Worm (Caenorhabditis elegans) whole organism, midembryonic: ENCODE results near the gene K07F5.14.
"Not testable (repeated sequence)": the region's sequence is repeated elsewhere in the genome, so short reads cannot be mapped to it uniquely, and the experiment has no call there.

Source experiments
- T22C8.4 ChIP-seq: fragments of 200-800 bp; sonication (Bioruptor generic); IDR thresholded peaks from 2 replicates; pipeline ENCODE4 v1.3.6; 2022; ENCODE audit warnings: missing genetic modification characterization, missing compliant biosample characterization
- cog-1 ChIP-seq: sonication (generic microtip); optimal IDR thresholded peaks from 2 replicates; lab custom pipeline; 2016; ENCODE audit warnings: missing genetic modification characterization, missing compliant biosample characterization
- flt-1 ChIP-seq: fragments of 200-800 bp; sonication (Bioruptor generic); IDR thresholded peaks from 2 replicates; pipeline ENCODE4 v1.3.6; 2022; ENCODE audit warnings: missing genetic modification characterization, missing compliant biosample characterization
- klf-2 ChIP-seq: fragments of 200-800 bp; sonication (Bioruptor generic); conservative IDR thresholded peaks from 2 replicates; pipeline ENCODE4 v1.3.6; 2022; ENCODE audit warnings: missing genetic modification reagents, missing genetic modification characterization, missing compliant biosample characterization
- med-1 ChIP-seq: sonication (generic microtip); optimal IDR thresholded peaks from 2 replicates; lab custom pipeline; 2017; ENCODE audit warnings: missing genetic modification characterization, mild to moderate bottlenecking, missing compliant biosample characterization, antibody characterized with exemption, missing genetic modification reagents; ENCODE audit not compliant: insufficient read depth
- ref-1 ChIP-seq: fragments of 200-800 bp; sonication (Bioruptor generic); conservative IDR thresholded peaks from 2 replicates; pipeline ENCODE4 v1.3.6; 2022; ENCODE audit warnings: missing genetic modification reagents, missing genetic modification characterization, missing compliant biosample characterization
- tab-1 ChIP-seq: fragments of 200-800 bp; sonication (Bioruptor generic); IDR thresholded peaks from 2 replicates; pipeline ENCODE4 v1.3.6; 2022; ENCODE audit warnings: missing genetic modification characterization, missing compliant biosample characterization
- ztf-23 ChIP-seq: fragments of 200-800 bp; sonication (Bioruptor generic); IDR thresholded peaks from 2 replicates; pipeline ENCODE4 v1.3.6; 2022; ENCODE audit warnings: missing genetic modification reagents, missing genetic modification characterization, missing compliant biosample characterization
- ztf-29 ChIP-seq: fragments of 200-800 bp; sonication (Bioruptor generic); IDR thresholded peaks from 2 replicates; pipeline ENCODE4 v1.3.6; 2022; ENCODE audit warnings: missing genetic modification reagents, missing genetic modification characterization, missing compliant biosample characterization

K07F5.14 gene

DNA sequence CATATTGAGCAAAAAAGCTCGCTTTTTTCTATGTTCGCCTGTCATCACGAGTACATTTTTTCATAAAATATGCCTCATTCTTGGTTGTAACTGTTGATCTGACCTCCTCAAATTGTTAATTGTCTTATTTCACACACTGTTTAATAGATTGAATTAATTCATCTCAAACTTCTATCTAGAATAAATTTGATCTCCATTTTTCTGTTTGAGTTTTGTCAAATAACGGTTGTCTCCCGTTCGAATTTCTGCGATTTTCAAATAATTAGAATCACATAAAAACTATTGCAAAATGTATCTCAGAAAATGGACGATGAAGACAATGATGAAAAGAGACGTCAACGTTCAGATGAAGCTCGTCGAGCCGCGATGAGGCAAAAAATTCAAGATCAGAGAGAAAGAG lies at the start of gene K07F5.14:
Gene K07F5.14, plus strand, starts transcription at position 301 of the 400 bp plus-strand sequence.
- no peak for TF ChIP-seq ztf-29
- no peak for TF ChIP-seq ref-1 (GFP tag; lab: Robert Waterston, UW)
- TF ChIP-seq tab-1 (GFP tag; lab: Robert Waterston, UW) = no peak
- no peak for TF ChIP-seq flt-1 (GFP tag; lab: Robert Waterston, UW)
- no peak for TF ChIP-seq med-1 (GFP tag; lab: Kevin White, UChicago)
- TF ChIP-seq klf-2 (GFP tag; lab: Robert Waterston, UW) = no peak
- TF ChIP-seq ztf-23 = no peak
- TF ChIP-seq cog-1 (tag; lab: Kevin White, UChicago) = no peak
- no peak for TF ChIP-seq T22C8.4

DNA sequence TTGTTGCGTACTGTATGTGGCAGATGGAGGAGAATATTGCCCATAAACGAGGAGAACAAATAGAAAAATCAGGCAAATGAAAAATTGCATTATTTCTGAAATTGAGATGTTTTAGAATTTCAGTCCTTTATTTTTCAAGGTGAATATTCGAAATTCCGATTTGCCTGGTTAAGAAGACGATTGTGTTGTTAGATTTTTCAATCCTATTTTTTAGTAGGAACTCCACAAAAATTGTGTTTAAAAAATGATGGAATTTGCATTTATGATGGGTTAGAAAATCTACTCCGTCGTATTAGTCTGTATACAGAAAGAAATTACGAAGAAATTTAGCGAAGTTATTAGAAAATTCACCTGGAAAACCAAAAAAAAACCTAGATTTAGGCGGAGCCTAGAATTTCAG lies 46.6 kb upstream of the K07F5.14 start, which contains the start of gene egl-20:
Gene egl-20, minus strand, starts transcription at position 101 of the 400 bp plus-strand sequence.
- TF ChIP-seq cog-1 (tag; lab: Kevin White, UChicago) = no peak
- TF ChIP-seq flt-1 (GFP tag; lab: Robert Waterston, UW) = no peak
- no peak for TF ChIP-seq klf-2 (GFP tag; lab: Robert Waterston, UW)
- no peak for TF ChIP-seq ztf-23
- no peak for TF ChIP-seq tab-1 (GFP tag; lab: Robert Waterston, UW)
- TF ChIP-seq ztf-29 = no peak

DNA sequence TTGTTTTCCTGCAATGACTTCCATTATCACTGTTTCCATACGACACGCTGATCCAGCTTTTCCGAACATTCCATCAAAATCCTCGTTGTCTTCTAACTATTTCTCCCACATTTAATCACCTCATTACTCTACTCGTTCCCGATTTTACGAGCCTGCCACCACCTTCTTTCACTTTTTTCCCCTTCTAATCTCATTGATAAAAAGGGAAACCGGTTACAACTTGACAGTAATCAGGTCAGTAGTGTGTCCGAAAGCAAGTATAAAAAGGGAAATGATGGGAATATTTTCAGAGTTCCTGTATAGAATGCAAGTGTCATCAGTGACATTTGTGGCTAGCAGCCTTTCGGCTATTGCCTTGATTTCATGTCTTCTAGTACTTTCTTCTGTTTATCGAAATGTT lies 40.4 kb upstream of the K07F5.14 start, which contains the start of gene col-123:
Gene col-123, plus strand, starts transcription at position 301 of the 400 bp plus-strand sequence.
- no peak for TF ChIP-seq cog-1 (tag; lab: Kevin White, UChicago)
- no peak for TF ChIP-seq T22C8.4
- no peak for TF ChIP-seq flt-1 (GFP tag; lab: Robert Waterston, UW)
- no peak for TF ChIP-seq med-1 (GFP tag; lab: Kevin White, UChicago)
- no peak for TF ChIP-seq ztf-23
- no peak for TF ChIP-seq tab-1 (GFP tag; lab: Robert Waterston, UW)
- no peak for TF ChIP-seq ref-1 (GFP tag; lab: Robert Waterston, UW)
- TF ChIP-seq klf-2 (GFP tag; lab: Robert Waterston, UW) = no peak
- TF ChIP-seq ztf-29 = no peak

DNA sequence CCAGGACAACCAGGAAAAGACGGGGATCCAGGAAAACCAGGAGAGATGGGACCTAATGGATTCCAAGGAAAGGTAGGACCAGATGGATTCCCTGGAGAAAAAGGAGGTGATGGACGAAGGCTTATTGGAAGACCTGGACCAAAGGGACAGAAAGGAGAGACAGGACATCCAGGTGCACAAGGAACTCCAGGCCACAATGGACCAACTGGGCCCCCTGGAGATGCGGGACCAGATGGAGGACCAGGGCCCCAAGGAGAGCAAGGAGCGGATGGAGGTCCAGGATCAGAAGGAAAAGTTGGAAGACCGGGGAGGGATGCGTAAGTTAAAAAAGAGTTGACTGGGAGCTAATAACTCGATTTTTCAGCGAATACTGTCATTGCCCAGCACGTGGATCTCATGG lies 39.4 kb upstream of the K07F5.14 start:
- no peak for TF ChIP-seq T22C8.4
- no peak for TF ChIP-seq ztf-23
- TF ChIP-seq flt-1 (GFP tag; lab: Robert Waterston, UW) = no peak
- no peak for TF ChIP-seq ztf-29
- no peak for TF ChIP-seq ref-1 (GFP tag; lab: Robert Waterston, UW)
- TF ChIP-seq tab-1 (GFP tag; lab: Robert Waterston, UW) = no peak
- no peak for TF ChIP-seq med-1 (GFP tag; lab: Kevin White, UChicago)
- no peak for TF ChIP-seq klf-2 (GFP tag; lab: Robert Waterston, UW)
- TF ChIP-seq cog-1 (tag; lab: Kevin White, UChicago) = no peak

DNA sequence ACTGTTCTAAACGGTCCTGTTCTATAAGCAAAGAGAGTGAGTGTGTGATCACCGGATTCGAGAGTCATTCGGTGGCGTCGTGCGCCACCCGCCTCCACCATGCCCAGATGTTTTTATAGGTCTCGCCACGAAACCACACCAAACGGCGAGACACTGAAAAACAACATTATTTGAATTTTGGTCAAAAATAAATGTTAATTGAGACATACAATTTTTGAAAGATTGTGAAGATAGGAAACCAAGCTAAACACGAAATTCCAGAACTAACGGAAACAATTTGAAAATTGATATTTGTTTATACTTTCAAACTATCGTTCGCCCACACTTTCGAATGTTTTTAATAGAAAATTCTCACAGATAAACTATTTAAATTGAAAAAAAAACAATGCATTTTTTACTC lies 37.5 kb upstream of the K07F5.14 start, which contains the start of gene catp-6:
Gene catp-6, minus strand, starts transcription at position 101 of the 400 bp plus-strand sequence.
- TF ChIP-seq ztf-29 (no peak), flt-1 (GFP tag; lab: Robert Waterston, UW) (no peak), ref-1 (GFP tag; lab: Robert Waterston, UW) (no peak), tab-1 (GFP tag; lab: Robert Waterston, UW) (no peak), ztf-23 (no peak), klf-2 (GFP tag; lab: Robert Waterston, UW) (no peak), med-1 (GFP tag; lab: Kevin White, UChicago) (no peak), T22C8.4 (no peak), cog-1 (tag; lab: Kevin White, UChicago) (no peak)

DNA sequence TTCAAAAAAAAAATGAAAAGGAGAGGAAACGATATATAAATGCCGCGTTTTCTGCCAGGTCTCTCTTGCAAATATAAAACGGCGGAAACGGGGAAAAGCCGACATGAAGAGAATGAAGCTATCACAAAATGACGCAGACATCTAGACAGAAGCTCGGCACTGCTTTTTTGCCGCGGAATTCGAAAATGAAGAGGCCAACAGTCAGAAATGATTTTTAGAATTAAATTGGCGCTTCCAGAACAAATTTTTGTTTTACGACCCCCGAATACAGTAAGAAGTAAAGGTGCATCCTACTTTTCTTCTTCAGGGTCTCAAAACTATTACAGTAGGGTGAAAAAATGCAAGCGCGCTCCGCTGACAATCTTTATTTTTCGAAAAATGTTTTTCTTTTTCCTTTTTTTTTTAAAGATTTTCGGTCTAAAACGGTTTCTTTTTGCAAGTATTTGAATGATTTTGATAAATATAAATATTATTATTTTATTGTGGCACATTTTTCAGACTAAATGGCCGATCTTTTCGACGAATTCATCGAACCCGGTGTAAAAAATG lies 36.8 kb upstream of the K07F5.14 start, which contains the start of gene mtr-4:
Gene mtr-4, plus strand, starts transcription at position 499 of the 549 bp plus-strand sequence.
- TF ChIP-seq med-1 (GFP tag; lab: Kevin White, UChicago) (no peak), ztf-29 (peak; percentile 64; the same call in 1 of the 2 replicates)

DNA sequence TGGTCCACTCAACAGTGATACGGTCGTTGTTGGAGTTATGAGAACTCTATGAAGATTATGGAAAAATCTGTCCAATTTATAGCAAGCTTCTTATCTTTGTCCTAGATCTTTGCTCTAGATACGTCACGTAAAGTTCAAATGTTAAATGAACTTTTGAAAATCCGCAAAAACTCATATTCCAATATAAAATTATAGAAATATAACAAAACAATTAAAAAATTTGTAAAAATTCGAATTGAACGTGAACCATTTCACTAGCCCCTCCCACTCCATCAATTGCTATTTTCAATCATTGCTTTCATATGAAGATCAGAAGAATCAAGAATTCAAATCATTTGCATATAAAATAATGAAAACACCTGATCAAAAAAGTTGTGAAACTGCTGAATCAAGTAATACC lies 29.4 kb upstream of the K07F5.14 start, which contains the start of gene kin-21:
Gene kin-21, plus strand, starts transcription at position 301 of the 400 bp plus-strand sequence.
- TF ChIP-seq T22C8.4 (no peak), med-1 (GFP tag; lab: Kevin White, UChicago) (no peak), ztf-23 (no peak)

DNA sequence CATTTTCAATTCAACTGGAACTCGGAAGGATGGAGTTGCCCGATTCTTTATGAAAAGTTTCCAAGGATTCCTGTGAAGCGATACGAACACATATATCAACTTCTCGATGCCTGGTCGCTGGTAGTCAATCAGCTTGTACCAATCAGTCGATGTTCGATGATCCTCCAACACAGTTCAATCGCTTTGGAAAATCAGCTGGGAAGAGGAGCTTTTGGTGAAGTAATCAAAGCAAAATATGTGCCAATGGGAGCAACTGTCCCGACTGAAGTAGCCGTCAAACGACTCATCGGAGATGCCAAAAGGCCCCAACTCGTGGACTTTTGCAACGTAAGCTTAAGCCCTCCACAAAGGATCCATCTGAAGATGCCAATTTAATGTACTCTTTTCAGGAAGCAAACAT lies 28.7 kb upstream of the K07F5.14 start:
- TF ChIP-seq klf-2 (GFP tag; lab: Robert Waterston, UW) (no peak), med-1 (GFP tag; lab: Kevin White, UChicago) (no peak), T22C8.4 (no peak)

DNA sequence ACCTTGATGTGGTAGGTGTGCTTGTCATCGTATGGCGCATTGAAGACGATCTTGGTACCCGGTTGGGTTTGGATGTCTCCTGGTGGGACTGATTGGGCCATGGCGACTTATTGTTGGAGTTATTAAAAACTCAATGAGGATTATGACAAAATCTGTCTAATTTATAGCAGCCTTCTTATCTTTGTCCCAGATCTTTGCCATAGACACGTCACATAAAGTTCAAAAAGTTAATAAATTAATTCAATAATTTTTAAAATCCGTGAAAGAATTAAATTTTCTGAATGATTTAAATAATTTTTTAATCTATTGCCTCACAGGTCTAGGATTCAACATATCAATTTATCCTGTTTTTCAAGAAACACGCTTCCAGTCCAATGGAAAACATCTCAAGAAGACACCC lies 25.7 kb upstream of the K07F5.14 start, which contains the start of gene msp-81:
Gene msp-81, minus strand, starts transcription at position 101 of the 400 bp plus-strand sequence.
- no peak for TF ChIP-seq cog-1 (tag; lab: Kevin White, UChicago)
- TF ChIP-seq flt-1 (GFP tag; lab: Robert Waterston, UW) = no peak
- no peak for TF ChIP-seq klf-2 (GFP tag; lab: Robert Waterston, UW)
- TF ChIP-seq ref-1 (GFP tag; lab: Robert Waterston, UW) = no peak
- TF ChIP-seq T22C8.4 = no peak
- TF ChIP-seq ztf-29 = no peak
- no peak for TF ChIP-seq med-1 (GFP tag; lab: Kevin White, UChicago)
- no peak for TF ChIP-seq ztf-23
- no peak for TF ChIP-seq tab-1 (GFP tag; lab: Robert Waterston, UW)

DNA sequence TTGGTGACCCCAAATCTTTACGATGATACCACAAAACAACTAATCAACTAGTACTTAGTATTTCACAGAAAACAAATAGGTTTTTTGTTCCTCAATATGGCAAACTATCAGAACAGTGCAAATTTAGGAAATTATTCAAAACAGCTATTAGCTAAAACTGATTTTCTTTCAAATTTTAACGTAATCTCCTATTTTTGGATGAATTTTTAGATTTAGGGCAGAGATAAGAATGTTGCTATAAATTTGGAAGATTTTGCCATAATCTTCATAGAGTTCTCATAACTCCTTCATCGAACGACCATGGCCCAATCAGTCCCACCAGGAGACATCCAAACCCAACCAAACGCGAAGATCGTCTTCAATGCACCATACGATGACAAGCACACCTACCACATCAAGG lies 24.7 kb upstream of the K07F5.14 start, which contains the start of gene msp-10:
Gene msp-10, plus strand, starts transcription at position 301 of the 400 bp plus-strand sequence.
- not testable (repeated sequence) for TF ChIP-seq ztf-23; cog-1 (tag; lab: Kevin White, UChicago); med-1 (GFP tag; lab: Kevin White, UChicago)
